Fruit fly (Drosophila melanogaster): ENCODE data around the gene CG6321.

Gene CG6321

DNA sequence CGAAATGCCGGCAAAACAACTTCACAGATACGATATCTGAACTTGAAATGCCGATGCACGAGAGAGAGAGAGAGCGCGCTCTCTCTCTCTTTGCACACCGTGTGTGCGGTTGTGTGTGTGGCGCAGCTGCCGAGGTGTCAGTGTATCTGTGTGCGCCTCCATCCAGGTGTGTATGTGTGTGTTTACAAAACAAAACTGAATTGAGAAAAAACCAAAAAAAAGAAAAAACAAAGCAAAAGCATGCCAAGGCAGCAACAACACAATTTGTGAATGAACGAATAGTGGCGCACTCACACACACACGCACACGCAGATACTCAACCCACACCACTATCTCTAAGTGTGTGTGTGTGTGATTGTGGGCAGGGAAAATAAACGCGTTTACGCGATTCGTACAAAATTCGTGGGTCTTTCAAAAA is 50.6 kb downstream of the CG6321 start (continued):
- TF ChIP-seq CG11695 (GFP tag; IDR thresholded peaks at IDR 0.05) (no peak), disco-r (GFP tag; optimal IDR thresholded peaks at IDR 0.05) (no peak), tgo (GFP tag; IDR thresholded peaks at IDR 0.05) (no peak), trh (GFP tag; optimal IDR thresholded peaks at IDR 0.05) (no peak), Scr (GFP tag; IDR thresholded peaks at IDR 0.05; ENCODE audit: partially characterized antibody) (no peak; the same call in none of the 2 replicates), CG13296 (GFP tag; optimal IDR thresholded peaks at IDR 0.05) (no peak), D19B (GFP tag; optimal IDR thresholded peaks at IDR 0.05) (no peak), CG4820 (GFP tag; optimal IDR thresholded peaks at IDR 0.05) (no peak), bowl (GFP tag; IDR thresholded peaks at IDR 0.05) (no peak; the same call in 1 of the 2 replicates), ara (GFP tag; IDR thresholded peaks at IDR 0.05) (no peak), CG3847 (GFP tag; IDR thresholded peaks at IDR 0.05) (no peak), CG4730 (GFP tag; IDR thresholded peaks at IDR 0.05) (no peak), CG13775 (GFP tag; optimal IDR thresholded peaks at IDR 0.05) (no peak), CG7963 (GFP tag; IDR thresholded peaks at IDR 0.05; ENCODE audit: partially characterized antibody) (no peak), Usf (GFP tag; optimal IDR thresholded peaks at IDR 0.05) (no peak), sna (GFP tag; IDR thresholded peaks at IDR 0.05; ENCODE audit: partially characterized antibody) (peak; percentile 25; the same call in 1 of the 2 replicates), maf-S (GFP tag; optimal IDR thresholded peaks at IDR 0.05) (no peak), CG11504 (tag; optimal IDR thresholded peaks at IDR 0.05) (peak; percentile 41), CG11398 (GFP tag; optimal IDR thresholded peaks at IDR 0.05) (no peak), jing (GFP tag; optimal IDR thresholded peaks at IDR 0.05) (no peak), Hey (tag; optimal IDR thresholded peaks at IDR 0.05) (no peak), Dad (GFP tag; optimal IDR thresholded peaks at IDR 0.05) (no peak), Stat92E (GFP tag; optimal IDR thresholded peaks at IDR 0.05) (peak in 1 of 3 experiments; percentile 8), CG17568 (GFP tag; optimal IDR thresholded peaks at IDR 0.05) (no peak), aop (GFP tag; IDR thresholded peaks at IDR 0.05) (no peak), fd64A (GFP tag; optimal IDR thresholded peaks at IDR 0.05) (no peak), CG2129 (GFP tag; IDR thresholded peaks at IDR 0.05; ENCODE audit: partially characterized antibody) (no peak), CG3407 (GFP tag; optimal IDR thresholded peaks at IDR 0.05) (no peak), pzg (GFP tag; optimal IDR thresholded peaks at IDR 0.05) (no peak), CG12104 (GFP tag; optimal IDR thresholded peaks at IDR 0.05) (no peak), Dip3 (GFP tag; optimal IDR thresholded peaks at IDR 0.05) (no peak), CG8089 (GFP tag; optimal IDR thresholded peaks at IDR 0.05) (no peak), CG8765 (GFP tag; IDR thresholded peaks at IDR 0.05) (0 out of 2 replicates have a peak, but pooled peaks have one; percentile 24), Myb (GFP tag; optimal IDR thresholded peaks at IDR 0.05) (no peak), CG14441 (GFP tag; IDR thresholded peaks at IDR 0.05) (no peak), Antp (GFP tag; optimal IDR thresholded peaks at IDR 0.05) (no peak), Sin3A (optimal IDR thresholded peaks at IDR 0.05) (no peak), mam (GFP tag; optimal IDR thresholded peaks at IDR 0.05) (no peak), CG3838 (GFP tag; optimal IDR thresholded peaks at IDR 0.05) (no peak), MESR4 (GFP tag; optimal IDR thresholded peaks at IDR 0.05) (no peak), CG2678 (tag; optimal IDR thresholded peaks at IDR 0.05) (peak; percentile 11), CG11247 (GFP tag; IDR thresholded peaks at IDR 0.05) (no peak), esg (GFP tag; conservative IDR thresholded peaks at IDR 0.05) (no peak), Fer3 (tag; optimal IDR thresholded peaks at IDR 0.05) (no peak), CG4328 (GFP tag; optimal IDR thresholded peaks at IDR 0.05) (no peak), CG18619 (GFP tag; optimal IDR thresholded peaks at IDR 0.05) (no peak), sima (GFP tag; optimal IDR thresholded peaks at IDR 0.05) (no peak), Hmr (GFP tag; optimal IDR thresholded peaks at IDR 0.05) (no peak), pnt (GFP tag; optimal IDR thresholded peaks at IDR 0.05) (no peak), chinmo (GFP tag; IDR thresholded peaks at IDR 0.05; ENCODE audit: partially characterized antibody) (peak; percentile 97), unpg (GFP tag; optimal IDR thresholded peaks at IDR 0.05) (no peak), CG13123 (GFP tag; optimal IDR thresholded peaks at IDR 0.05) (no peak)

Measured in whole organism, embryonic.